Worm (Caenorhabditis elegans) whole organism, L1 larva: ENCODE data around the gene E02H4.8.

Experiments
- fkh-10 ChIP-seq: sonication (generic microtip); optimal IDR thresholded peaks from 2 replicates; lab custom pipeline; 2017; ENCODE audit warnings: missing biosample characterization, missing genetic modification reagents, missing genetic modification characterization
- lin-13 ChIP-seq: fragments of 150-350 bp; optimal IDR thresholded peaks from 2 replicates; lab custom pipeline; 2014; ENCODE audit warnings: missing biosample characterization, missing genetic modification reagents, missing genetic modification characterization
- mdl-1 ChIP-seq, 2 experiments: fragments of 150-350 bp; optimal IDR thresholded peaks; 2 replicates each; lab custom pipeline; 2014 to 2017; ENCODE audit warnings: missing biosample characterization in 2 of 2, missing genetic modification characterization in 2 of 2, inconsistent platforms in 1 of 2
- nhr-11 ChIP-seq: fragments of 150-350 bp; optimal IDR thresholded peaks from 2 replicates; lab custom pipeline; 2014; ENCODE audit warnings: missing biosample characterization, missing genetic modification characterization
- nhr-237 ChIP-seq: fragments of 150-350 bp; optimal IDR thresholded peaks from 2 replicates; lab custom pipeline; 2014; ENCODE audit warnings: missing biosample characterization, missing genetic modification characterization
- nhr-28 ChIP-seq: fragments of 150-350 bp; optimal IDR thresholded peaks from 2 replicates; lab custom pipeline; 2014; ENCODE audit warnings: missing biosample characterization, missing genetic modification characterization
- nhr-90 ChIP-seq: sonication (generic microtip); optimal IDR thresholded peaks from 2 replicates; lab custom pipeline; 2016; ENCODE audit warnings: mild to moderate bottlenecking, missing genetic modification characterization, missing compliant biosample characterization; ENCODE audit not compliant: poor library complexity
- pax-3 ChIP-seq: fragments of 200-800 bp; sonication (Bioruptor generic); optimal IDR thresholded peaks from 2 replicates; lab custom pipeline; 2018; ENCODE audit warnings: mild to moderate bottlenecking, missing genetic modification characterization, moderate library complexity, missing compliant biosample characterization
- rnt-1 ChIP-seq: sonication (generic microtip); optimal IDR thresholded peaks from 2 replicates; lab custom pipeline; 2016; ENCODE audit warnings: mild to moderate bottlenecking, missing genetic modification characterization, moderate library complexity, missing compliant biosample characterization
- snpc-4 ChIP-seq: fragments of 150-350 bp; optimal IDR thresholded peaks from 2 replicates; lab custom pipeline; 2014; ENCODE audit warnings: missing biosample characterization, missing genetic modification characterization
- unc-130 ChIP-seq: fragments of 150-350 bp; optimal IDR thresholded peaks from 2 replicates; lab custom pipeline; 2017; ENCODE audit warnings: missing biosample characterization, missing genetic modification characterization, inconsistent platforms
- unc-62 ChIP-seq: fragments of 150-350 bp; optimal IDR thresholded peaks from 2 replicates; lab custom pipeline; 2014; ENCODE audit warnings: missing biosample characterization, missing genetic modification reagents, missing genetic modification characterization
- unc-98 ChIP-seq: fragments of 200-800 bp; sonication (Bioruptor generic); IDR thresholded peaks from 2 replicates; pipeline ENCODE4 v1.3.6; 2022; ENCODE audit warnings: missing genetic modification characterization, missing compliant biosample characterization

DNA sequence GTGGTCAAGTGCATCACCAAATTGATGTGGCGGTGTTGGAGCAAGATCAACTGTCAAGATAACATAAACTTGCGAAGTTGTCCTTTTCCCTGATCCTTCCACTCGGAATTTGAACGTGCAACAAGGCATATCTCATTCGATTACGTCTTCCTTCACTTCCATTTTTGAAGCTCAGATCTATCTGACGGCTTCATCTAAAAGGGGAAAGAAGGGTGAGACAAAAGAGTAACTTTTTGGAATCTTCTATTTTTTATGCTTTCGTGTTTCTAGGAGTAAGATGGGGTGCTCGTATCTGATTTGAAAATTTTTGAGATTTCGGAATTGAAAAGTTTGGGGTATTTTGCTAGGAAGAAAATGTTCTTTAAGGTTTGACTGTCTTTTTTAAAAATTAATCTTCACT, 3.8 kb upstream of the E02H4.8 start:
- TF ChIP-seq nhr-90 (tag; lab: Kevin White, UChicago) (no peak), pax-3 (tag; lab: Kevin White, UChicago) (no peak), lin-13 (GFP tag; lab: Kevin White, UChicago) (no peak), rnt-1 (tag; lab: Kevin White, UChicago) (no peak), unc-130 (tag; lab: Kevin White, UChicago) (no peak), mdl-1 (tag; optimal IDR thresholded peaks at IDR 0.05; lab: Kevin White, UChicago) (no peak), nhr-11 (tag; lab: Kevin White, UChicago) (no peak), nhr-28 (no peak), unc-98 (GFP tag; lab: Robert Waterston, UW) (no peak), fkh-10 (GFP tag; lab: Kevin White, UChicago) (no peak), nhr-237 (tag; lab: Kevin White, UChicago) (no peak), unc-62 (no peak), snpc-4 (tag; lab: Kevin White, UChicago) (no peak)
